Worm (Caenorhabditis elegans): Measurements from ENCODE around the gene smz-1.

DNA sequence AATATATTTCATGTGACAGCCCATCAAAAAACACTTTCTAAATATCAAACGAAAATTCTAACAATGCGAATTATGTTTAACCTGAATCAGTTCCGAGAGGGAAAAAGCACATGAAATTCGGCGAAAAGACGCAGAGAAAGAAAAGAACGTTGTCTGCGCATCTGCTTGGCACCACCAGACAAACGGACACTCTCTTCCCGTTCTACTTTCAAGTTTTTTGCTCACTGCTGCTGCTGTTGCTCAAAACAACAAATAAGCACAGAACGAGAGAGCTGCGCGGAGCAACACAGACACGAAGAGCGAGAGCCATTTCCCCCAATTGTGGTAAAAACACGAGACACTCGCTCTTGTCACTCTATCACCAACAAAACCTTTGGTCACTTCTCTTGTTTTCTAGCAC is 10.0 kb downstream of the smz-1 start:
- TF ChIP-seq aly-2 (tag; optimal IDR thresholded peaks at IDR 0.05) (no peak), ztf-11 (tag; optimal IDR thresholded peaks at IDR 0.05) (no peak), nhr-237 (tag; optimal IDR thresholded peaks at IDR 0.05) (no peak), nhr-10 (tag; optimal IDR thresholded peaks at IDR 0.05) (no peak), skn-1 (tag; optimal IDR thresholded peaks at IDR 0.05) (no peak), elt-3 (tag; optimal IDR thresholded peaks at IDR 0.05) (no peak), nhr-11 (tag; optimal IDR thresholded peaks at IDR 0.05) (no peak), nhr-77 (tag; optimal IDR thresholded peaks at IDR 0.05) (no peak), R02D3.7 (tag; optimal IDR thresholded peaks at IDR 0.05) (no peak), ama-1 (optimal IDR thresholded peaks at IDR 0.05) (no peak), snpc-4 (tag; optimal IDR thresholded peaks at IDR 0.05) (no peak), fos-1 (tag; optimal IDR thresholded peaks at IDR 0.05) (no peak), nhr-25 (tag; optimal IDR thresholded peaks at IDR 0.05) (no peak)
